Worm (Caenorhabditis elegans) whole organism, L1 larva: ENCODE data around the gene nspg-10.

Source experiments
- Y116A8C.19 ChIP-seq: sonication (generic microtip); optimal IDR thresholded peaks from 2 replicates; lab custom pipeline; 2016; ENCODE audit warnings: missing compliant biosample characterization, missing genetic modification characterization, borderline replicate concordance
- blmp-1 ChIP-seq: fragments of 150-350 bp; optimal IDR thresholded peaks from 2 replicates; lab custom pipeline; 2014; ENCODE audit warnings: missing biosample characterization, missing genetic modification characterization
- ceh-63 ChIP-seq: fragments of 200-800 bp; sonication (Bioruptor generic); optimal IDR thresholded peaks from 2 replicates; lab custom pipeline; 2018; ENCODE audit warnings: mild to moderate bottlenecking, missing genetic modification characterization, missing compliant biosample characterization
- ceh-82 ChIP-seq, 3 experiments: fragments of 150-350 bp in 1 of 3; sonication (generic microtip) in 2 of 3; optimal IDR thresholded peaks; 2 replicates each; lab custom pipeline; 2014 to 2017; ENCODE audit warnings: missing biosample characterization in 3 of 3, missing genetic modification characterization in 3 of 3
- ceh-90 ChIP-seq: sonication (generic microtip); optimal IDR thresholded peaks from 2 replicates; lab custom pipeline; 2016; ENCODE audit warnings: missing genetic modification characterization, missing compliant biosample characterization
- dpl-1 ChIP-seq, 3 experiments: fragments of 150-350 bp in 2 of 3; sonication (generic microtip) in 1 of 3; optimal IDR thresholded peaks; 2 replicates each; lab custom pipeline; 2014 to 2017; ENCODE audit warnings: missing biosample characterization in 3 of 3, missing genetic modification characterization in 3 of 3, missing genetic modification reagents in 3 of 3
- efl-1 ChIP-seq, 4 experiments: fragments of 150-350 bp; optimal IDR thresholded peaks in 3 of 4; peaks in 1 of 4; 1 replicate in 1 of 4; 2 replicates in 3 of 4; lab custom pipeline; 2014; ENCODE audit warnings: missing biosample characterization in 2 of 4, missing genetic modification characterization in 2 of 4, missing genetic modification reagents in 2 of 4
- egl-13 ChIP-seq: sonication (generic microtip); optimal IDR thresholded peaks from 2 replicates; lab custom pipeline; 2016; ENCODE audit warnings: missing genotype, missing genetic modification reagents, missing genetic modification characterization, missing compliant biosample characterization
- elt-2 ChIP-seq: sonication (generic microtip); optimal IDR thresholded peaks from 2 replicates; lab custom pipeline; 2016; ENCODE audit warnings: missing genetic modification characterization, mild to moderate bottlenecking, inconsistent platforms, missing compliant biosample characterization, missing genetic modification reagents
- ets-5 ChIP-seq: fragments of 200-800 bp; sonication (Bioruptor generic); IDR thresholded peaks from 2 replicates; pipeline ENCODE4 v1.3.6; 2022; ENCODE audit warnings: missing genetic modification characterization, missing compliant biosample characterization
- fos-1 ChIP-seq: fragments of 150-350 bp; optimal IDR thresholded peaks from 2 replicates; lab custom pipeline; 2014; ENCODE audit warnings: missing biosample characterization, missing genetic modification characterization
- grh-1 ChIP-seq: fragments of 200-800 bp; sonication (Bioruptor generic); IDR thresholded peaks from 2 replicates; pipeline ENCODE4 v1.3.6; 2022; ENCODE audit warnings: missing genetic modification reagents, missing genetic modification characterization, missing compliant biosample characterization
- hlh-17 ChIP-seq: fragments of 200-800 bp; sonication (Bioruptor generic); optimal IDR thresholded peaks from 2 replicates; lab custom pipeline; 2018; ENCODE audit warnings: missing genetic modification characterization, mild to moderate bottlenecking, missing compliant biosample characterization, moderate library complexity, borderline replicate concordance
- irx-1 ChIP-seq: sonication (generic microtip); optimal IDR thresholded peaks from 2 replicates; lab custom pipeline; 2016; ENCODE audit warnings: missing genetic modification characterization, missing compliant biosample characterization
- jun-1 ChIP-seq: fragments of 150-350 bp; optimal IDR thresholded peaks from 2 replicates; lab custom pipeline; 2014; ENCODE audit warnings: missing biosample characterization, missing genetic modification reagents, missing genetic modification characterization
- lin-14 ChIP-seq: fragments of 200-800 bp; sonication (Bioruptor generic); optimal IDR thresholded peaks from 2 replicates; lab custom pipeline; 2018; ENCODE audit warnings: mild to moderate bottlenecking, missing genetic modification characterization, moderate library complexity, missing compliant biosample characterization
- lin-15B ChIP-seq: fragments of 150-350 bp; sonication (generic microtip); optimal IDR thresholded peaks from 3 replicates; lab custom pipeline; 2014; ENCODE audit warnings: missing biosample characterization, missing genetic modification characterization
- lin-35 ChIP-seq, 2 experiments: fragments of 150-350 bp; optimal IDR thresholded peaks; 2 replicates each; lab custom pipeline; 2014; ENCODE audit warnings: missing biosample characterization in 2 of 2, missing genetic modification characterization in 2 of 2, missing genetic modification reagents in 2 of 2
- lir-3 ChIP-seq: sonication (generic microtip); optimal IDR thresholded peaks from 2 replicates; lab custom pipeline; 2016; ENCODE audit warnings: mild to moderate bottlenecking, missing genetic modification characterization, moderate library complexity, missing compliant biosample characterization; ENCODE audit not compliant: poor library complexity
- mab-9 ChIP-seq: fragments of 200-800 bp; sonication (Bioruptor generic); IDR thresholded peaks from 2 replicates; pipeline ENCODE4 v1.3.6; 2022; ENCODE audit warnings: missing genetic modification reagents, missing genetic modification characterization, missing compliant biosample characterization
- mef-2 ChIP-seq: fragments of 150-350 bp; optimal IDR thresholded peaks from 2 replicates; lab custom pipeline; 2014; ENCODE audit warnings: missing biosample characterization, missing genetic modification characterization
- nhr-11 ChIP-seq: fragments of 150-350 bp; optimal IDR thresholded peaks from 2 replicates; lab custom pipeline; 2014; ENCODE audit warnings: missing biosample characterization, missing genetic modification characterization
- nhr-12 ChIP-seq: sonication (generic microtip); optimal IDR thresholded peaks from 2 replicates; lab custom pipeline; 2017; ENCODE audit warnings: missing biosample characterization, missing genetic modification characterization
- nhr-20 ChIP-seq: sonication (generic microtip); optimal IDR thresholded peaks from 2 replicates; lab custom pipeline; 2016; ENCODE audit warnings: mild to moderate bottlenecking, missing genetic modification characterization, missing compliant biosample characterization
- nhr-237 ChIP-seq: fragments of 150-350 bp; optimal IDR thresholded peaks from 2 replicates; lab custom pipeline; 2014; ENCODE audit warnings: missing biosample characterization, missing genetic modification characterization
- nhr-77 ChIP-seq: fragments of 150-350 bp; optimal IDR thresholded peaks from 2 replicates; lab custom pipeline; 2014; ENCODE audit warnings: missing biosample characterization, missing genetic modification characterization
- nhr-84 ChIP-seq: sonication (generic microtip); optimal IDR thresholded peaks from 2 replicates; lab custom pipeline; 2017; ENCODE audit warnings: missing biosample characterization, missing genetic modification characterization
- nhr-85 ChIP-seq: sonication (generic microtip); peaks from one replicate; lab custom pipeline; 2016; ENCODE audit warnings: missing genetic modification characterization, inconsistent platforms, missing compliant biosample characterization
- sptf-1 ChIP-seq: fragments of 150-350 bp; optimal IDR thresholded peaks from 2 replicates; lab custom pipeline; 2014; ENCODE audit warnings: missing biosample characterization, missing genetic modification characterization
- unc-130 ChIP-seq: fragments of 150-350 bp; optimal IDR thresholded peaks from 2 replicates; lab custom pipeline; 2017; ENCODE audit warnings: missing biosample characterization, missing genetic modification characterization, inconsistent platforms
- unc-98 ChIP-seq: fragments of 200-800 bp; sonication (Bioruptor generic); IDR thresholded peaks from 2 replicates; pipeline ENCODE4 v1.3.6; 2022; ENCODE audit warnings: missing genetic modification characterization, missing compliant biosample characterization
- ztf-11 ChIP-seq, 2 experiments: sonication (generic microtip); optimal IDR thresholded peaks; 2 replicates each; lab custom pipeline; 2016 to 2017; ENCODE audit warnings: missing genetic modification characterization in 2 of 2, missing biosample characterization in 1 of 2, missing compliant biosample characterization in 1 of 2
- ztf-4 ChIP-seq: fragments of 150-350 bp; optimal IDR thresholded peaks from 2 replicates; lab custom pipeline; 2014; ENCODE audit warnings: missing biosample characterization, missing genetic modification characterization

nspg-10 gene

DNA sequence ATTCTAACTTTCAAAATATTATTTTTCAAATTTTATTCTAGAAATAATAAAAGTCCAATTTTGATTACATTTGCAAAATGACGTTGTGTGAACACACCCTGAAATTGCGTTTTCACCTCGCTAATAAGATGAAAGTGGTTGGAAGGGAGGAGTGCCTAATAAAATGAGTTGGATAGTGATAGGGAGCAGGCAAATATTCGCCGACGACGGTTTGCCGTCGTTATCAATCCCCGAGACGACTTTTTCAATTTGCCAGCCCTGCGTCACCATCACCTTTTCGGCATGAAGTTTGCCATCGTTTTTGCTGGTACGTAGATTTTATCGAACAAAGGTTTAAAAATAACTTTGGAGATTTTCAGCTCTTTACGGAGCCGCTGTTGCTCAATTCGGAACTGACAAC, at the start of gene nspg-10:
Gene nspg-10, plus strand, starts transcription at position 179 of the 400 bp plus-strand sequence.
- peak; percentile 34 for TF ChIP-seq elt-2 (tag; lab: Kevin White, UChicago)
- no peak for TF ChIP-seq nhr-20

DNA sequence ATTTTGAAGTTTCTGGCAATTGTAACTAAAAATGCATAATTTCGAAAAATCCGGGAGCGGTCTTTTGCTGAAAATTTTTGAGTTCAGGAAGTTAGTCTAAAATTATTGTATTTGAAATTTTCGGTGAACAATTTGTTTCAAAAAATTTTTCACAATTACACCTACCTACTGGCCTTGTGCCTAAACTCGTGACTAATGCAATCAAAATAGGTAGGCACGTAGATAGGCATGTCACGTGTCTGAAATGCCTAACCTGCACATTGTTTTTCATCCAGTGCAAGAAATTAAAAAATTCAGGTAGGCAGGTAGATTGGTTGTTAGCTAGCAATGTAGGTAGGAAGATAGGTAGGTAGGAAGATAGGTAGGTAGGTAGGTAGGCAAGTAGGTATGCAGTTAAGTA, 48.5 kb upstream of the nspg-10 start:
- TF ChIP-seq nhr-11 (tag; lab: Kevin White, UChicago) (no peak), ztf-11 (tag; optimal IDR thresholded peaks at IDR 0.05; lab: Kevin White, UChicago) (no peak), elt-2 (tag; lab: Kevin White, UChicago) (peak; percentile 1), mab-9 (no peak), lin-35 (GFP tag; optimal IDR thresholded peaks at IDR 0.05; lab: Kevin White, UChicago) (peak in 1 of 2 experiments; percentile 58), ceh-82 (tag; optimal IDR thresholded peaks at IDR 0.05; lab: Kevin White, UChicago) (no peak), efl-1 (optimal IDR thresholded peaks at IDR 0.05; lab: Kevin White, UChicago) (no peak), efl-1 (GFP tag; optimal IDR thresholded peaks at IDR 0.05 in 1 of 2; lab: Kevin White, UChicago) (peak in 1 of 2 experiments; percentile 40), unc-130 (peak; percentile 9), nhr-85 (tag; lab: Kevin White, UChicago) (peak; percentile 51)
- TF ChIP-seq, all 84 proteins: peak for 5

DNA sequence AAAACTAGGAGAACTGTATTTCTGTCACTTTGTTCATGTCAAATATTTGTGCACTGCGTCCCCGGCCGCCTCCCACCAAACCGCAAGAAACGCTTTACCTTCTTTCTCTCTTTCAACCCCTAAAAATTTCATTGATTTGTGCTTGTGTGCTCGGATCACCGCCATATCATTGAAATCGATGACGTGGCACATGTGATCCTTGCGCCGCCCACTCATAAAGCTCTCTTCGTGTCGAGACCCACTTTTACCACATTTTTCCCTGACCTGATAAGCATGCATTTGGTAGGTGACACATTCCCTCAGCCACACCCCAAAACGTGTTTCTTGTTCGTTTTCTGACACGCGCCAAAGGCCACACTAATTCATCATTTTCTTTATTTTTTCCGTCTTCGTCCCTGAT, 47.9 kb upstream of the nspg-10 start:
- TF ChIP-seq blmp-1 (peak; percentile 51), nhr-77 (peak; percentile 9), lin-35 (GFP tag; optimal IDR thresholded peaks at IDR 0.05; lab: Kevin White, UChicago) (peak in 1 of 2 experiments; percentile 12), efl-1 (optimal IDR thresholded peaks at IDR 0.05; lab: Kevin White, UChicago) (no peak), efl-1 (GFP tag; optimal IDR thresholded peaks at IDR 0.05 in 1 of 2; lab: Kevin White, UChicago) (peak in 1 of 2 experiments; percentile 90), nhr-85 (tag; lab: Kevin White, UChicago) (peak; percentile 58), irx-1 (tag; lab: Kevin White, UChicago) (no peak), lin-14 (peak; percentile 27), unc-98 (GFP tag; lab: Robert Waterston, UW) (no peak)

DNA sequence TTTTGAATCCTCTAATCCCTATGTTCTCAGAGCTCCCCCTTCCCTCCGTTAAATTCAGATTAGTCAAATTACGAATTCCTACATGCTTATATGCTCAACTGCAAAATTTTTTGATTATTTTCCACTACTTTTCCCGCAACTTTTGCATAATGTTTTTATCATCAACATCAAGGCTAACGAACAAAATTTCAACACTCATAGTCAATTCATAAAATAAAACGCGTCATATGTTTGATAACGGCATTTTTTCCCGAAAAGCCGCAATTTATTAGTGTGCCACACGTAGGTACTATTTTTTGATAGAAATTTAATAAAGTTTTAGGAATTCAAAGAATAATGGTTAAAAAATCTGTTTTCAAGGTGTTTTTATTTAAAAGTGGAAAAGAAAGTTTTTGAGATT, 46.4 kb upstream of the nspg-10 start:
- TF ChIP-seq jun-1 (tag; lab: Kevin White, UChicago): no peak
- TF ChIP-seq nhr-12 (tag; lab: Kevin White, UChicago): no peak
- TF ChIP-seq lin-15B (tag; lab: Kevin White, UChicago): no peak
- no peak for TF ChIP-seq mef-2
- TF ChIP-seq ceh-63: no peak
- TF ChIP-seq mab-9: no peak
- no peak for TF ChIP-seq nhr-237 (tag; lab: Kevin White, UChicago)
- no peak for TF ChIP-seq hlh-17 (GFP tag; lab: Kevin White, UChicago)
- TF ChIP-seq grh-1 (GFP tag; lab: Robert Waterston, UW): no peak
- no peak for TF ChIP-seq ceh-90
- no peak for TF ChIP-seq ets-5 (GFP tag; lab: Robert Waterston, UW)
- TF ChIP-seq fos-1 (tag; lab: Kevin White, UChicago): no peak
- no peak for TF ChIP-seq egl-13 (tag; lab: Kevin White, UChicago)
- TF ChIP-seq sptf-1 (tag; lab: Kevin White, UChicago): no peak
- TF ChIP-seq Y116A8C.19: no peak
- no peak for TF ChIP-seq lir-3 (tag; lab: Kevin White, UChicago)

DNA sequence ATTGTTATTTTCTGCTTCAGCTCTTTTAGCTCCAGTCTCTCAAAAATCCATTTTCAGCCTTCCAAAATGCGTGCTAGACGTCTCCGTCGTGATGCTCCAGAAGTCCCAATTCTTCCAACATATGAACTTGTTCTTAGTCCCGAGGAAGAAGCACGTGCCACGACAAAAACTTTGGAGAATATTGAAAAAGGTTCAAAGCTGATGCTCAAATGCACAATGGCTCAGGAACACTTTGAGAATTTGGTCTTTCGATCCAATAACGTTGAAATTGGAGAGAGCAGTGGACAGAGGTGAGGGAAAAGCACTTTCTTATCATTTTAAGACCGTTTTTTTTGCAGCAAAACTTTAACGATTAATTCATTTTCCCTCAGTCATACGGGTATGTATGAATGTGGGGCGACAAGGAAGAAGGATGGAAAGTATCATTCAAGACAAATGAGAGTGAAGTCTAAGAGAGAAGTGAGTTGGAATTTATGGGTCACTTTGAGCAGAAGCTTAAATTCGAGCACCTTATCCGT, 42.9 kb upstream of the nspg-10 start, which contains the start of gene igeg-1:
Gene igeg-1, plus strand, starts transcription at position 51 of the 518 bp plus-strand sequence.
- TF ChIP-seq efl-1 (optimal IDR thresholded peaks at IDR 0.05; lab: Kevin White, UChicago): no peak
- TF ChIP-seq efl-1 (GFP tag; optimal IDR thresholded peaks at IDR 0.05 in 1 of 2; lab: Kevin White, UChicago): peak in 1 of 2 experiments; percentile 28
- TF ChIP-seq dpl-1 (GFP tag; optimal IDR thresholded peaks at IDR 0.05; lab: Kevin White, UChicago): no peak

ce11 chrIV:4564541-4564940, 41.0 kb upstream of the nspg-10 start:
- no peak for TF ChIP-seq ztf-4 (tag; lab: Kevin White, UChicago)
- TF ChIP-seq nhr-84: no peak
- peak; percentile 44 for TF ChIP-seq nhr-85 (tag; lab: Kevin White, UChicago)
